Worm (Caenorhabditis elegans) whole organism, midembryonic: ENCODE measurements around the gene srw-12.
"Not testable (repeated sequence)": the region's sequence is repeated elsewhere in the genome, so short reads cannot be mapped to it uniquely, and the experiment has no call there.

Experiments used
- T22C8.4 ChIP-seq: fragments of 200-800 bp; sonication (Bioruptor generic); IDR thresholded peaks from 2 replicates; pipeline ENCODE4 v1.3.6; 2022; ENCODE audit warnings: missing genetic modification characterization, missing compliant biosample characterization
- cog-1 ChIP-seq: sonication (generic microtip); optimal IDR thresholded peaks from 2 replicates; lab custom pipeline; 2016; ENCODE audit warnings: missing genetic modification characterization, missing compliant biosample characterization
- flt-1 ChIP-seq: fragments of 200-800 bp; sonication (Bioruptor generic); IDR thresholded peaks from 2 replicates; pipeline ENCODE4 v1.3.6; 2022; ENCODE audit warnings: missing genetic modification characterization, missing compliant biosample characterization
- klf-2 ChIP-seq: fragments of 200-800 bp; sonication (Bioruptor generic); conservative IDR thresholded peaks from 2 replicates; pipeline ENCODE4 v1.3.6; 2022; ENCODE audit warnings: missing genetic modification reagents, missing genetic modification characterization, missing compliant biosample characterization
- med-1 ChIP-seq: sonication (generic microtip); optimal IDR thresholded peaks from 2 replicates; lab custom pipeline; 2017; ENCODE audit warnings: missing genetic modification characterization, mild to moderate bottlenecking, missing compliant biosample characterization, antibody characterized with exemption, missing genetic modification reagents; ENCODE audit not compliant: insufficient read depth
- ref-1 ChIP-seq: fragments of 200-800 bp; sonication (Bioruptor generic); conservative IDR thresholded peaks from 2 replicates; pipeline ENCODE4 v1.3.6; 2022; ENCODE audit warnings: missing genetic modification reagents, missing genetic modification characterization, missing compliant biosample characterization
- tab-1 ChIP-seq: fragments of 200-800 bp; sonication (Bioruptor generic); IDR thresholded peaks from 2 replicates; pipeline ENCODE4 v1.3.6; 2022; ENCODE audit warnings: missing genetic modification characterization, missing compliant biosample characterization
- ztf-23 ChIP-seq: fragments of 200-800 bp; sonication (Bioruptor generic); IDR thresholded peaks from 2 replicates; pipeline ENCODE4 v1.3.6; 2022; ENCODE audit warnings: missing genetic modification reagents, missing genetic modification characterization, missing compliant biosample characterization
- ztf-29 ChIP-seq: fragments of 200-800 bp; sonication (Bioruptor generic); IDR thresholded peaks from 2 replicates; pipeline ENCODE4 v1.3.6; 2022; ENCODE audit warnings: missing genetic modification reagents, missing genetic modification characterization, missing compliant biosample characterization

The srw-12 gene

ce11 chrV:15264131-15264530 is 25.7 kb upstream of the srw-12 start, which contains the start of gene M01B2.12:
Gene M01B2.12 (minus strand): TSS chrV:15264231.
- TF ChIP-seq tab-1 (GFP tag; lab: Robert Waterston, UW) = no peak
- no peak for TF ChIP-seq med-1 (GFP tag; lab: Kevin White, UChicago)
- no peak for TF ChIP-seq ref-1 (GFP tag; lab: Robert Waterston, UW)
- TF ChIP-seq klf-2 = no peak
- no peak for TF ChIP-seq T22C8.4
- no peak for TF ChIP-seq ztf-23 (GFP tag; lab: Robert Waterston, UW)
- no peak for TF ChIP-seq ztf-29
- TF ChIP-seq flt-1 (GFP tag; lab: Robert Waterston, UW) = no peak
- no peak for TF ChIP-seq cog-1 (tag; lab: Kevin White, UChicago)

DNA sequence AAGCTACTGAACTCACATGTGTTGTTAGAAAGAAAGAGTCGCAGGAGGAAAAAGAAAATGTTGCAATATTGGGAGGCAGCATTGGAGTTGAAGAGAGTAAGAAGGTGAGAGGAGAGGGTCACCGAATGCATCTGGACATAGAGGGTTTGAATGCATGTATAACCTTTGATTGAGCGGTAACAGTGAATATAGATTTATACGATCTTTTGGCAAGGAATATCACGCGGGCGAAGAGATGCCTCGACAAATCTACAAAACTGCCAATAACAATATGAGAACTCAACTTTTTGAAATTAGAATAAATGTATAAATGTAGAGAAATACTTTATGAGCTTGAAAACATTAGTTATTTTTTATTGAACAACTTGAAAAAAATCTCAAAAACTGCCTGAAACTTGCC is 23.9 kb upstream of the srw-12 start, which contains the start of gene M01B2.10:
Gene M01B2.10, minus strand, starts transcription at position 101 of the 400 bp plus-strand sequence.
- not testable (repeated sequence) for TF ChIP-seq tab-1 (GFP tag; lab: Robert Waterston, UW); ref-1 (GFP tag; lab: Robert Waterston, UW); cog-1 (tag; lab: Kevin White, UChicago)

- TF ChIP-seq klf-2 = no peak
- TF ChIP-seq cog-1 (tag; lab: Kevin White, UChicago) = no peak
- TF ChIP-seq ztf-29 = no peak
- TF ChIP-seq ref-1 (GFP tag; lab: Robert Waterston, UW) = no peak
- TF ChIP-seq tab-1 (GFP tag; lab: Robert Waterston, UW) = no peak
- no peak for TF ChIP-seq med-1 (GFP tag; lab: Kevin White, UChicago)
- no peak for TF ChIP-seq T22C8.4
- TF ChIP-seq flt-1 (GFP tag; lab: Robert Waterston, UW) = no peak
- no peak for TF ChIP-seq ztf-23 (GFP tag; lab: Robert Waterston, UW)
These were observed 21.5 kb upstream of the srw-12 start, which contains the start of gene M01B2.8 for ce11 chrV:15259904-15260303. Gene M01B2.8 (plus strand): TSS chrV:15260204.

- TF ChIP-seq ref-1 (GFP tag; lab: Robert Waterston, UW) (no peak), flt-1 (GFP tag; lab: Robert Waterston, UW) (no peak), cog-1 (tag; lab: Kevin White, UChicago) (no peak), tab-1 (GFP tag; lab: Robert Waterston, UW) (no peak), klf-2 (no peak), med-1 (GFP tag; lab: Kevin White, UChicago) (no peak), T22C8.4 (no peak), ztf-23 (GFP tag; lab: Robert Waterston, UW) (no peak), ztf-29 (no peak)
These were observed 20.6 kb upstream of the srw-12 start, which contains the start of gene srsx-37 for ce11 chrV:15259049-15259448. Gene srsx-37 (minus strand): TSS chrV:15259149.

ce11 chrV:15256669-15257068 is 18.2 kb upstream of the srw-12 start, which contains the start of gene srsx-39:
Gene srsx-39 (minus strand): TSS chrV:15256769.
- not testable (repeated sequence) for TF ChIP-seq ztf-23 (GFP tag; lab: Robert Waterston, UW); cog-1 (tag; lab: Kevin White, UChicago); klf-2

ce11 chrV:15253529-15253928 is 15.1 kb upstream of the srw-12 start, which contains the start of gene srbc-75:
Gene srbc-75 (plus strand): TSS chrV:15253829.
- TF ChIP-seq flt-1 (GFP tag; lab: Robert Waterston, UW) (no peak), med-1 (GFP tag; lab: Kevin White, UChicago) (no peak), ztf-29 (no peak), tab-1 (GFP tag; lab: Robert Waterston, UW) (no peak), ref-1 (GFP tag; lab: Robert Waterston, UW) (no peak), T22C8.4 (no peak), klf-2 (no peak), cog-1 (tag; lab: Kevin White, UChicago) (no peak), ztf-23 (GFP tag; lab: Robert Waterston, UW) (no peak)

ce11 chrV:15252082-15252481 is 13.6 kb upstream of the srw-12 start, which contains the start of gene srbc-76:
Gene srbc-76 (plus strand): TSS chrV:15252382.
- TF ChIP-seq med-1 (GFP tag; lab: Kevin White, UChicago) = no peak
- TF ChIP-seq tab-1 (GFP tag; lab: Robert Waterston, UW) = no peak
- TF ChIP-seq ztf-29 = no peak
- TF ChIP-seq ref-1 (GFP tag; lab: Robert Waterston, UW) = no peak
- no peak for TF ChIP-seq T22C8.4
- TF ChIP-seq flt-1 (GFP tag; lab: Robert Waterston, UW) = no peak
- no peak for TF ChIP-seq ztf-23 (GFP tag; lab: Robert Waterston, UW)
- TF ChIP-seq klf-2 = no peak
- no peak for TF ChIP-seq cog-1 (tag; lab: Kevin White, UChicago)

- TF ChIP-seq cog-1 (tag; lab: Kevin White, UChicago); flt-1 (GFP tag; lab: Robert Waterston, UW); ref-1 (GFP tag; lab: Robert Waterston, UW): not testable (repeated sequence)
These were observed 11.9 kb upstream of the srw-12 start, which contains the start of gene srd-28 for ce11 chrV:15250304-15250703. Gene srd-28 (plus strand): TSS chrV:15250604.

- no peak for TF ChIP-seq ztf-23 (GFP tag; lab: Robert Waterston, UW)
- TF ChIP-seq cog-1 (tag; lab: Kevin White, UChicago) = no peak
- TF ChIP-seq med-1 (GFP tag; lab: Kevin White, UChicago) = no peak
- TF ChIP-seq tab-1 (GFP tag; lab: Robert Waterston, UW) = no peak
- TF ChIP-seq ref-1 (GFP tag; lab: Robert Waterston, UW) = no peak
- no peak for TF ChIP-seq flt-1 (GFP tag; lab: Robert Waterston, UW)
- no peak for TF ChIP-seq klf-2
- TF ChIP-seq ztf-29 = no peak
- TF ChIP-seq T22C8.4 = no peak
These were observed 6.0 kb upstream of the srw-12 start, which contains the start of gene kin-30 for ce11 chrV:15244456-15244855. Gene kin-30 (plus strand): TSS chrV:15244756.

- TF ChIP-seq tab-1 (GFP tag; lab: Robert Waterston, UW) (no peak), flt-1 (GFP tag; lab: Robert Waterston, UW) (no peak), klf-2 (no peak), ztf-23 (GFP tag; lab: Robert Waterston, UW) (no peak), T22C8.4 (no peak), med-1 (GFP tag; lab: Kevin White, UChicago) (no peak), ztf-29 (no peak), ref-1 (GFP tag; lab: Robert Waterston, UW) (no peak), cog-1 (tag; lab: Kevin White, UChicago) (no peak)
These were observed 2.8 kb upstream of the srw-12 start, which contains the start of gene chil-12 for ce11 chrV:15241259-15241658. Gene chil-12 (plus strand): TSS chrV:15241559.
